Fruit fly (Drosophila melanogaster): ENCODE measurements around the gene sxe2.

The sxe2 gene

DNA sequence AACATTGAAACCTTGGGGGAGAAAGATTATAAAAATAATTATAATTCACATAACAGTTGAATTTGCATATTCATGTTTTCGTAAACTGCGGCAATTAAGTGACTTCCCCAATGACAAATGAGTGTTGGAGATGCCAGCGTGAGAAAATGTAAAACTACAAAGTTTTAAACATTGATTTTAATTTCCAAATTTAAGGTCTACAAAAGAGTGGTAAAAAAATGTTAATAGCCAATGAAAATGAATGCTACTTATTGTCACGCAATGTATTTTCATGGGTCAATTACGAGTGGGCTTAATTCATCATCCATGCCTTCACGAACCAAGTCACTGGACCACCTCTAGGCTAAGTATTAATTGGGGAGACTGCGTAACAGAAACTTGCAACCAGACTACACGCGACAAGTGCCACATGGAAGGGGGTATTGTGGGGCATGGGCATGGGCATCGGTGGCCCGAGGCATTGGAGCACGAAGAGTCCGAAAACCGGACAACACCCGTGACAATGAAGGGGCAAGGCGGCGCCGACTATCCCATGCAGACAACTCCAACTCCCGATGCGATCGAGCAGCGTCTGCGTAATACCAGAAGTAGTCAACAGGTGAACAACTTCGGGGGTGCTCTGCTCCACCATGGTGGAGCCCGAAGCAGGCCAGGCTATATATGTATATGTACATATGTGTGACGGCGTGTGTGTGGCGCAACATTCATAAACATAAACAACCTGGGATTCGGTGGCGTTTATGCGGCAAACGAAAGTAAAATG is 41.4 kb upstream of the sxe2 start (continued):
- TF ChIP-seq Hr39 (GFP tag; optimal IDR thresholded peaks at IDR 0.05) = no peak
- TF ChIP-seq CG9139 (GFP tag; optimal IDR thresholded peaks at IDR 0.05) = no peak
- TF ChIP-seq achi (GFP tag; optimal IDR thresholded peaks at IDR 0.05) = peak; percentile 33
- TF ChIP-seq CG6276 (GFP tag; optimal IDR thresholded peaks at IDR 0.05) = no peak
- no peak for TF ChIP-seq Gug (GFP tag; IDR thresholded peaks at IDR 0.05)
- peak in 1 of 2 experiments; percentile 20 for TF ChIP-seq salr (GFP tag; optimal IDR thresholded peaks at IDR 0.05)
- no peak for TF ChIP-seq fd85E (GFP tag; optimal IDR thresholded peaks at IDR 0.05)
- TF ChIP-seq CG34406 (GFP tag; optimal IDR thresholded peaks at IDR 0.05) = no peak
- TF ChIP-seq lz (GFP tag; optimal IDR thresholded peaks at IDR 0.05) = peak; percentile 6
- no peak for TF ChIP-seq dsx (GFP tag; optimal IDR thresholded peaks at IDR 0.05; ENCODE audit: poor library complexity, severe bottlenecking)
- TF ChIP-seq CG31627 (GFP tag; optimal IDR thresholded peaks at IDR 0.05) = no peak
- no peak for TF ChIP-seq Sox14 (GFP tag; optimal IDR thresholded peaks at IDR 0.05)
- TF ChIP-seq CG11294 (GFP tag; IDR thresholded peaks at IDR 0.05) = 0 out of 2 replicates have a peak, but pooled peaks have one; percentile 23
- peak in 1 of 2 experiments; percentile 92 for TF ChIP-seq ss (GFP tag; optimal IDR thresholded peaks at IDR 0.05)
- no peak for TF ChIP-seq CG11902 (GFP tag; optimal IDR thresholded peaks at IDR 0.05)
- TF ChIP-seq CG8119 (GFP tag; IDR thresholded peaks at IDR 0.05) = 0 out of 3 replicates have a peak, but pooled peaks have one; percentile 33
- TF ChIP-seq CG16779 (tag; optimal IDR thresholded peaks at IDR 0.05) = no peak
- TF ChIP-seq Eip78C (GFP tag) = peak; percentile 83
- no peak for TF ChIP-seq Sox15 (GFP tag; optimal IDR thresholded peaks at IDR 0.05)
- TF ChIP-seq esn (GFP tag; optimal IDR thresholded peaks at IDR 0.05) = peak; percentile 30
- TF ChIP-seq CG10631 (GFP tag; optimal IDR thresholded peaks at IDR 0.05) = no peak
- TF ChIP-seq CG6792 (GFP tag; optimal IDR thresholded peaks at IDR 0.05) = peak; percentile 26
- no peak for TF ChIP-seq vri (GFP tag; optimal IDR thresholded peaks at IDR 0.05)
- no peak for TF ChIP-seq fd59A (GFP tag; optimal IDR thresholded peaks at IDR 0.05)
- TF ChIP-seq spab (GFP tag; optimal IDR thresholded peaks at IDR 0.05) = no peak
- TF ChIP-seq CG10669 (GFP tag; optimal IDR thresholded peaks at IDR 0.05) = no peak
- TF ChIP-seq topi (GFP tag; optimal IDR thresholded peaks at IDR 0.05) = no peak
- no peak for TF ChIP-seq dac (GFP tag; optimal IDR thresholded peaks at IDR 0.05)
- TF ChIP-seq CG8319 (GFP tag; optimal IDR thresholded peaks at IDR 0.05) = no peak
- TF ChIP-seq CG7368 (GFP tag; optimal IDR thresholded peaks at IDR 0.05) = no peak
- TF ChIP-seq fkh (GFP tag; optimal IDR thresholded peaks at IDR 0.05) = no peak
- TF ChIP-seq CG15336 (GFP tag; IDR thresholded peaks at IDR 0.05) = peak; percentile 48
- TF ChIP-seq svp (GFP tag) = no peak
- peak; percentile 56 for TF ChIP-seq Hr4 (GFP tag; optimal IDR thresholded peaks at IDR 0.05)
- peak; percentile 54; the same call in 2 of the 3 replicates for TF ChIP-seq CG6163 (GFP tag; IDR thresholded peaks at IDR 0.05)
- no peak for TF ChIP-seq Blimp-1 (GFP tag; optimal IDR thresholded peaks at IDR 0.05)
- TF ChIP-seq CG8632 (GFP tag; optimal IDR thresholded peaks at IDR 0.05) = no peak
- peak; percentile 12 for TF ChIP-seq CG1621 (tag; optimal IDR thresholded peaks at IDR 0.05)

DNA sequence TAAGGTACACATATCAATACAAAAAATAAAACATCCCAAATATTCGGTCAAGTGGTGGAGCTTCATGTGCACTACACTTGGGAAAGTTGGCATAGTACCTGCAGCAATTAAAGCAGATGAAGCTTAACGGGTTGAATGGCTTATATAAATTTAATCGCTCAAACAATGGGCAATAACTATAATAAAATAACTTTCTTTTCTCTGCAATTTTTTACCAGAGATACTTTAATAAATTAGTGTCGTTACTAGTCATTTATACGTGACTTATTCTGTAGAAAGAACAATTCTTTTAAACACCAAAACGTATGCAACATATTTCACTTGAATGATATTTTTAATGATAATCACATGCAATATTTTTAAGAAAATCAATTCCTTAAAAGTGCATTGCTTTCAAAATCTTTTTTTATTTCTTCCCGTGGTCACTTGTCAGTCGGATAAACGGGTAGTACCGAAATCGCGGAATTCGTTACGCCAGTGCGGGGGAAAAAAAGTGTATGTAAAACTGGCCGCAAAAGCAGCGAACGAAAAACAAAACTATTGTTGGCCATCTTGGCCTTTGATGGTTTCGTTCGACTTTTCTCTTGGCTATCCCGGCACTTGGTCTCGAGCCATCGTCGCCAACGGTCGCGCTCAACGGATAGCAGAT is 40.7 kb upstream of the sxe2 start, which contains the start of gene Jhbp4:
Gene Jhbp4 (plus strand): TSS at position 599 of the 649 bp plus-strand sequence.
- TF ChIP-seq Lpt (GFP tag; optimal IDR thresholded peaks at IDR 0.05) (peak; percentile 1), Ets96B (tag; optimal IDR thresholded peaks at IDR 0.05) (peak; percentile 20), cyc (GFP tag; optimal IDR thresholded peaks at IDR 0.05) (no peak), CG6276 (GFP tag; optimal IDR thresholded peaks at IDR 0.05) (peak; percentile 45), pdm3 (GFP tag; optimal IDR thresholded peaks at IDR 0.05) (peak; percentile 29), Hr4 (GFP tag; optimal IDR thresholded peaks at IDR 0.05) (peak; percentile 54), CG3032 (tag; optimal IDR thresholded peaks at IDR 0.05) (peak; percentile 43), esn (GFP tag; optimal IDR thresholded peaks at IDR 0.05) (peak; percentile 2), CG11762 (GFP tag; optimal IDR thresholded peaks at IDR 0.05; ENCODE audit: insufficient read depth) (no peak), CG10669 (GFP tag; optimal IDR thresholded peaks at IDR 0.05) (no peak), achi (GFP tag; optimal IDR thresholded peaks at IDR 0.05) (peak; percentile 46), CG11294 (GFP tag; IDR thresholded peaks at IDR 0.05) (no peak), lz (GFP tag; optimal IDR thresholded peaks at IDR 0.05) (peak; percentile 35), CG6808 (GFP tag; optimal IDR thresholded peaks at IDR 0.05) (peak; percentile 24), acj6 (GFP tag; optimal IDR thresholded peaks at IDR 0.05) (peak; percentile 29), OdsH (GFP tag; optimal IDR thresholded peaks at IDR 0.05) (peak; percentile 15), Met (GFP tag; optimal IDR thresholded peaks at IDR 0.05) (peak; percentile 27), Eip93F (GFP tag; optimal IDR thresholded peaks at IDR 0.05) (no peak), CG8632 (GFP tag; optimal IDR thresholded peaks at IDR 0.05) (peak; percentile 32), Eip78C (GFP tag) (peak; percentile 91)
